Fruit fly (Drosophila melanogaster): ENCODE measurements around the gene CG12310.

CG12310 gene

dm6 chr3L:15007271-15007948, 43.2 kb downstream of the CG12310 start (continued):
- peak; percentile 7 for TF ChIP-seq CG8632 (GFP tag; optimal IDR thresholded peaks at IDR 0.05)
- peak; percentile 21 for TF ChIP-seq CG3032 (tag; optimal IDR thresholded peaks at IDR 0.05)
- peak in 1 of 2 experiments; percentile 16 for TF ChIP-seq ss (GFP tag; optimal IDR thresholded peaks at IDR 0.05)
- TF ChIP-seq OdsH (GFP tag; optimal IDR thresholded peaks at IDR 0.05), result peak; percentile 58
- no peak for TF ChIP-seq Sox15 (GFP tag; optimal IDR thresholded peaks at IDR 0.05)
- TF ChIP-seq Smox (GFP tag; optimal IDR thresholded peaks at IDR 0.05), result peak; percentile 18
- peak; percentile 20 for TF ChIP-seq Sox14 (GFP tag; optimal IDR thresholded peaks at IDR 0.05)
- peak; percentile 16 for TF ChIP-seq CG10669 (GFP tag; optimal IDR thresholded peaks at IDR 0.05)
- TF ChIP-seq Met (GFP tag; optimal IDR thresholded peaks at IDR 0.05), result peak; percentile 42
- peak; percentile 90 for TF ChIP-seq Eip78C (GFP tag)
- TF ChIP-seq lz (GFP tag; optimal IDR thresholded peaks at IDR 0.05), result peak; percentile 18
- TF ChIP-seq cyc (GFP tag; optimal IDR thresholded peaks at IDR 0.05), result no peak
- no peak for TF ChIP-seq CG3919 (GFP tag; optimal IDR thresholded peaks at IDR 0.05)
- TF ChIP-seq CG32006 (GFP tag; optimal IDR thresholded peaks at IDR 0.05), result peak; percentile 58
- no peak for TF ChIP-seq CG9139 (GFP tag; optimal IDR thresholded peaks at IDR 0.05)
- no peak for TF ChIP-seq vri (GFP tag; optimal IDR thresholded peaks at IDR 0.05)
- TF ChIP-seq salr (GFP tag; optimal IDR thresholded peaks at IDR 0.05), result no peak
- TF ChIP-seq CG10631 (GFP tag; optimal IDR thresholded peaks at IDR 0.05), result peak; percentile 15
- TF ChIP-seq Hr38 (GFP tag; optimal IDR thresholded peaks at IDR 0.05), result no peak
- TF ChIP-seq net (GFP tag; optimal IDR thresholded peaks at IDR 0.05), result peak; percentile 6
- peak; percentile 24 for TF ChIP-seq acj6 (GFP tag; optimal IDR thresholded peaks at IDR 0.05)
- no peak for TF ChIP-seq CG16779 (tag; optimal IDR thresholded peaks at IDR 0.05)
- TF ChIP-seq CG15336 (GFP tag; IDR thresholded peaks at IDR 0.05), result peak; percentile 55
- TF ChIP-seq Eip93F (GFP tag; optimal IDR thresholded peaks at IDR 0.05), result no peak
- no peak for TF ChIP-seq Blimp-1 (GFP tag; optimal IDR thresholded peaks at IDR 0.05)
- peak; percentile 16 for TF ChIP-seq Ets21C (GFP tag; optimal IDR thresholded peaks at IDR 0.05)
- peak; percentile 59 for TF ChIP-seq CG8119 (GFP tag; IDR thresholded peaks at IDR 0.05)

- TF ChIP-seq Eip75B (GFP tag; optimal IDR thresholded peaks at IDR 0.05) (peak; percentile 88), Hr4 (GFP tag; optimal IDR thresholded peaks at IDR 0.05) (peak; percentile 91), Sox14 (GFP tag; optimal IDR thresholded peaks at IDR 0.05) (peak; percentile 77), Lpt (GFP tag; optimal IDR thresholded peaks at IDR 0.05) (peak; percentile 74), pdm3 (GFP tag; optimal IDR thresholded peaks at IDR 0.05) (peak; percentile 87), Gug (GFP tag; IDR thresholded peaks at IDR 0.05) (peak; percentile 86), Eip78C (GFP tag) (peak; percentile 97), achi (GFP tag; optimal IDR thresholded peaks at IDR 0.05) (peak; percentile 83), Eip93F (GFP tag; optimal IDR thresholded peaks at IDR 0.05) (no peak), CG11294 (GFP tag; IDR thresholded peaks at IDR 0.05) (peak; percentile 80), dac (GFP tag; optimal IDR thresholded peaks at IDR 0.05) (peak; percentile 69), CG6854 (GFP tag; optimal IDR thresholded peaks at IDR 0.05) (no peak), CG31627 (GFP tag; optimal IDR thresholded peaks at IDR 0.05) (peak; percentile 59), CG11902 (GFP tag; optimal IDR thresholded peaks at IDR 0.05) (peak; percentile 49), Ets21C (GFP tag; optimal IDR thresholded peaks at IDR 0.05) (peak; percentile 57), CG4318 (GFP tag; optimal IDR thresholded peaks at IDR 0.05) (peak; percentile 63), acj6 (GFP tag; optimal IDR thresholded peaks at IDR 0.05) (peak; percentile 80), CG15336 (GFP tag; IDR thresholded peaks at IDR 0.05) (peak; percentile 97), vri (GFP tag; optimal IDR thresholded peaks at IDR 0.05) (peak; percentile 12), Smox (GFP tag; optimal IDR thresholded peaks at IDR 0.05) (peak; percentile 69), CG6808 (GFP tag; optimal IDR thresholded peaks at IDR 0.05) (peak; percentile 59), OdsH (GFP tag; optimal IDR thresholded peaks at IDR 0.05) (peak; percentile 80), fkh (GFP tag; optimal IDR thresholded peaks at IDR 0.05) (no peak), Hr38 (GFP tag; optimal IDR thresholded peaks at IDR 0.05) (no peak), Ets96B (tag; optimal IDR thresholded peaks at IDR 0.05) (peak; percentile 80), dsx (GFP tag; optimal IDR thresholded peaks at IDR 0.05; ENCODE audit: poor library complexity, severe bottlenecking) (peak; percentile 76), Sox15 (GFP tag; optimal IDR thresholded peaks at IDR 0.05) (peak; percentile 41), fd59A (GFP tag; optimal IDR thresholded peaks at IDR 0.05) (peak; percentile 54), CG8119 (GFP tag; IDR thresholded peaks at IDR 0.05) (peak; percentile 95), fd85E (GFP tag; optimal IDR thresholded peaks at IDR 0.05) (no peak), Blimp-1 (GFP tag; optimal IDR thresholded peaks at IDR 0.05) (no peak), CG16779 (tag; optimal IDR thresholded peaks at IDR 0.05) (peak; percentile 55), CG32006 (GFP tag; optimal IDR thresholded peaks at IDR 0.05) (peak; percentile 88), CG6792 (GFP tag; optimal IDR thresholded peaks at IDR 0.05) (peak; percentile 88), salr (GFP tag; optimal IDR thresholded peaks at IDR 0.05) (peak; percentile 50 to 65), CG11762 (GFP tag; optimal IDR thresholded peaks at IDR 0.05; ENCODE audit: insufficient read depth) (peak; percentile 77)
Measured at dm6 chr3L:15006825-15007224, 43.8 kb downstream of the CG12310 start.

Measured in whole organism, prepupa.